Worm (Caenorhabditis elegans) whole organism, L4 larva: ENCODE measurements around the gene srx-77.

Experiments used
- ZK546.5 ChIP-seq, 2 experiments: sonication (generic microtip); optimal IDR thresholded peaks; 2 replicates each; lab custom pipeline; 2017; ENCODE audit warnings: missing biosample characterization in 2 of 2, missing genetic modification characterization in 2 of 2
- aly-2 ChIP-seq: sonication (generic microtip); optimal IDR thresholded peaks from 2 replicates; lab custom pipeline; 2018; ENCODE audit warnings: missing biosample characterization, missing genetic modification characterization
- ama-1 ChIP-seq: fragments of 150-350 bp; optimal IDR thresholded peaks from 2 replicates; lab custom pipeline; 2014; ENCODE audit warnings: inconsistent platforms, mixed read lengths
- hif-1 ChIP-seq, 2 experiments: sonication (generic microtip); optimal IDR thresholded peaks; 2 replicates each; lab custom pipeline; 2016 to 2017; ENCODE audit warnings: missing compliant biosample characterization in 2 of 2, missing genetic modification characterization in 2 of 2, missing genetic modification reagents in 2 of 2, missing genotype in 2 of 2, mild to moderate bottlenecking in 1 of 2
- lin-38 ChIP-seq: fragments of 200-800 bp; sonication (Bioruptor generic); IDR thresholded peaks from 2 replicates; pipeline ENCODE4 v1.3.6; 2022; ENCODE audit warnings: missing genetic modification reagents, missing genetic modification characterization, missing compliant biosample characterization
- lsy-2 ChIP-seq, 2 experiments: fragments of 150-350 bp in 1 of 2; sonication (generic microtip) in 1 of 2; optimal IDR thresholded peaks; 2 replicates each; lab custom pipeline; 2014 to 2017; ENCODE audit warnings: missing biosample characterization in 2 of 2, missing genetic modification characterization in 2 of 2
- nhr-11 ChIP-seq: fragments of 150-350 bp; optimal IDR thresholded peaks from 2 replicates; lab custom pipeline; 2014; ENCODE audit warnings: missing biosample characterization, missing genetic modification characterization
- nhr-6 ChIP-seq: fragments of 150-350 bp; optimal IDR thresholded peaks from 2 replicates; lab custom pipeline; 2014; ENCODE audit warnings: missing biosample characterization, missing genetic modification characterization
- rbr-2 ChIP-seq: sonication (generic microtip); optimal IDR thresholded peaks from 2 replicates; lab custom pipeline; 2016; ENCODE audit warnings: missing genotype, missing genetic modification characterization, missing compliant biosample characterization
- ztf-11 ChIP-seq: fragments of 150-350 bp; optimal IDR thresholded peaks from 2 replicates; lab custom pipeline; 2014; ENCODE audit warnings: missing biosample characterization, missing genetic modification characterization

DNA sequence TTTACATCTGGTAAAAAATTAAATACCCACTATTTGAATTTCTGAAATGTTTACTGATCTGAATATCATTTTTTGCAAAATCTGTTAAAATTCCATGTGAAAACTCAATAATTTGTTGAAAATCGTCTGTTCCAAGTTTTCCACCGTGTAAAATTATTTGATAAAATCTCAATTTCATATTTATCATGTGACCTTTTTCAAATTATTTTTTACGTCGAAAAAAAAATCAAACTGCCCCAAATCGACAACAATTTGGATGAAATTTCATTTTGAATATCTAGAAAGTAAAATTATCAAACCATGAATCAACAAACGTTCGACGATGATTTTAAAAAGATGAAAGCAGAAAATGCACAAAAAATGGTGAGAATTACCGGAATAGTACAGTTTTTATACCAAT is 13.4 kb downstream of the srx-77 start, which contains the start of gene F41F3.9:
- no peak for TF ChIP-seq rbr-2
- TF ChIP-seq ZK546.5 (tag; optimal IDR thresholded peaks at IDR 0.05; lab: Kevin White, UChicago), result no peak
- TF ChIP-seq nhr-11, result no peak
- TF ChIP-seq nhr-6, result no peak
- TF ChIP-seq hif-1 (tag; optimal IDR thresholded peaks at IDR 0.05; lab: Kevin White, UChicago), result no peak
- TF ChIP-seq aly-2 (tag; lab: Kevin White, UChicago), result no peak
- TF ChIP-seq ztf-11, result no peak
- TF ChIP-seq lsy-2 (tag; optimal IDR thresholded peaks at IDR 0.05; lab: Kevin White, UChicago), result no peak
- TF ChIP-seq lin-38, result no peak
- TF ChIP-seq ama-1 (lab: Kevin White, UChicago), result no peak
